Worm (Caenorhabditis elegans) whole organism, late embryonic: Measurements from ENCODE around the gene F32D8.5.

ENCODE experiments used
- C38D4.7 ChIP-seq: fragments of 200-800 bp; sonication (Bioruptor generic); optimal IDR thresholded peaks from 2 replicates; lab custom pipeline; 2018; ENCODE audit warnings: mild to moderate bottlenecking, missing genetic modification characterization, moderate library complexity, missing compliant biosample characterization
- F13H6.1 ChIP-seq: sonication (generic microtip); optimal IDR thresholded peaks from 2 replicates; lab custom pipeline; 2016; ENCODE audit warnings: missing genetic modification characterization, missing compliant biosample characterization
- K02D7.2 ChIP-seq: sonication (generic microtip); optimal IDR thresholded peaks from 2 replicates; lab custom pipeline; 2017; ENCODE audit warnings: mild to moderate bottlenecking, missing genetic modification characterization, missing compliant biosample characterization
- K09A11.1 ChIP-seq: sonication (generic microtip); optimal IDR thresholded peaks from 2 replicates; lab custom pipeline; 2017; ENCODE audit warnings: antibody characterized with exemption, mild to moderate bottlenecking, missing genetic modification characterization, missing compliant biosample characterization; ENCODE audit not compliant: insufficient read depth
- Y22D7AL.16 ChIP-seq: sonication (generic microtip); optimal IDR thresholded peaks from 2 replicates; lab custom pipeline; 2016; ENCODE audit warnings: missing genetic modification characterization, missing compliant biosample characterization
- ama-1 ChIP-seq: fragments of 150-350 bp; optimal IDR thresholded peaks from 2 replicates; lab custom pipeline; 2014
- ceh-14 ChIP-seq: sonication (generic microtip); optimal IDR thresholded peaks from 2 replicates; lab custom pipeline; 2016; ENCODE audit warnings: missing genotype, missing genetic modification characterization, missing compliant biosample characterization
- ceh-19 ChIP-seq: fragments of 200-800 bp; sonication (Bioruptor generic); optimal IDR thresholded peaks from 2 replicates; lab custom pipeline; 2018; ENCODE audit warnings: mild to moderate bottlenecking, missing genetic modification characterization, missing compliant biosample characterization
- ceh-30 ChIP-seq: fragments of 150-350 bp; optimal IDR thresholded peaks from 2 replicates; lab custom pipeline; 2014; ENCODE audit warnings: missing biosample characterization, missing genetic modification characterization
- ceh-31 ChIP-seq: sonication (generic microtip); optimal IDR thresholded peaks from 2 replicates; lab custom pipeline; 2016; ENCODE audit warnings: missing genetic modification characterization, missing compliant biosample characterization
- ceh-45 ChIP-seq: fragments of 200-800 bp; sonication (Bioruptor generic); IDR thresholded peaks from 2 replicates; pipeline ENCODE4 v1.3.6; 2022; ENCODE audit warnings: missing genetic modification reagents, missing genetic modification characterization, missing compliant biosample characterization
- ceh-48 ChIP-seq: sonication (generic microtip); optimal IDR thresholded peaks from 2 replicates; lab custom pipeline; 2016; ENCODE audit warnings: missing genetic modification characterization, inconsistent platforms, missing compliant biosample characterization
- ceh-6 ChIP-seq: fragments of 200-800 bp; sonication (Bioruptor generic); optimal IDR thresholded peaks from 2 replicates; lab custom pipeline; 2018; ENCODE audit warnings: mild to moderate bottlenecking, missing genetic modification characterization, missing compliant biosample characterization
- ceh-9 ChIP-seq: sonication (generic microtip); optimal IDR thresholded peaks from 2 replicates; lab custom pipeline; 2016; ENCODE audit warnings: mild to moderate bottlenecking, missing genetic modification characterization, inconsistent platforms, missing compliant biosample characterization
- elt-2 ChIP-seq: sonication (generic microtip); optimal IDR thresholded peaks from 2 replicates; lab custom pipeline; 2016; ENCODE audit warnings: missing genetic modification reagents, missing genetic modification characterization, missing compliant biosample characterization
- fax-1 ChIP-seq: sonication (generic microtip); optimal IDR thresholded peaks from 2 replicates; lab custom pipeline; 2016; ENCODE audit warnings: missing genotype, missing genetic modification characterization, missing compliant biosample characterization
- fkh-6 ChIP-seq: sonication (generic microtip); optimal IDR thresholded peaks from 2 replicates; lab custom pipeline; 2016; ENCODE audit warnings: missing genetic modification characterization, missing compliant biosample characterization
- gmeb-2 ChIP-seq: sonication (generic microtip); optimal IDR thresholded peaks from 2 replicates; lab custom pipeline; 2016; ENCODE audit warnings: missing genetic modification characterization, inconsistent platforms, missing compliant biosample characterization
- hlh-13 ChIP-seq: fragments of 200-800 bp; sonication (Bioruptor generic); optimal IDR thresholded peaks from 2 replicates; lab custom pipeline; 2018; ENCODE audit warnings: mild to moderate bottlenecking, missing genetic modification characterization, missing compliant biosample characterization
- hlh-30 ChIP-seq: sonication (generic microtip); optimal IDR thresholded peaks from 2 replicates; lab custom pipeline; 2017; ENCODE audit warnings: antibody characterized with exemption, missing genetic modification characterization, missing compliant biosample characterization; ENCODE audit not compliant: insufficient read depth
- hlh-8 ChIP-seq: sonication (generic microtip); optimal IDR thresholded peaks from 2 replicates; lab custom pipeline; 2016; ENCODE audit warnings: missing genotype, missing genetic modification characterization, missing compliant biosample characterization
- lim-6 ChIP-seq: sonication (generic microtip); optimal IDR thresholded peaks from 2 replicates; lab custom pipeline; 2016; ENCODE audit warnings: missing genetic modification characterization, missing compliant biosample characterization
- madf-2 ChIP-seq: sonication (generic microtip); optimal IDR thresholded peaks from 2 replicates; lab custom pipeline; 2017; ENCODE audit warnings: missing genetic modification characterization, missing compliant biosample characterization
- nhr-232 ChIP-seq: sonication (generic microtip); optimal IDR thresholded peaks from 2 replicates; lab custom pipeline; 2016; ENCODE audit warnings: missing genetic modification characterization, missing compliant biosample characterization
- pax-1 ChIP-seq: fragments of 150-350 bp; optimal IDR thresholded peaks from 2 replicates; lab custom pipeline; 2014; ENCODE audit warnings: missing biosample characterization, missing genetic modification characterization
- pha-2 ChIP-seq: sonication (generic microtip); optimal IDR thresholded peaks from 2 replicates; lab custom pipeline; 2017; ENCODE audit warnings: mild to moderate bottlenecking, missing genetic modification characterization, missing compliant biosample characterization
- pha-4 ChIP-seq: fragments of 150-350 bp; optimal IDR thresholded peaks from 2 replicates; lab custom pipeline; 2018; ENCODE audit warnings: missing biosample characterization, missing genetic modification reagents, missing genetic modification characterization
- ref-2 ChIP-seq: sonication (generic microtip); optimal IDR thresholded peaks from 2 replicates; lab custom pipeline; 2016; ENCODE audit warnings: missing genetic modification characterization, missing compliant biosample characterization
- sdc-2 ChIP-seq: sonication (generic microtip); optimal IDR thresholded peaks from 2 replicates; lab custom pipeline; 2016; ENCODE audit warnings: missing genotype, missing genetic modification characterization, missing compliant biosample characterization
- sox-4 ChIP-seq: sonication (generic microtip); optimal IDR thresholded peaks from 2 replicates; lab custom pipeline; 2017; ENCODE audit warnings: mild to moderate bottlenecking, missing genetic modification characterization, inconsistent platforms, missing compliant biosample characterization
- syd-9 ChIP-seq: sonication (generic microtip); optimal IDR thresholded peaks from 2 replicates; lab custom pipeline; 2016; ENCODE audit warnings: mild to moderate bottlenecking, missing genetic modification characterization, moderate library complexity, missing compliant biosample characterization
- ttx-3 ChIP-seq: sonication (generic microtip); optimal IDR thresholded peaks from 2 replicates; lab custom pipeline; 2016; ENCODE audit warnings: missing genetic modification reagents, missing genetic modification characterization, missing compliant biosample characterization
- unc-42 ChIP-seq: sonication (generic microtip); optimal IDR thresholded peaks from 2 replicates; lab custom pipeline; 2016; ENCODE audit warnings: missing genotype, missing genetic modification characterization, missing compliant biosample characterization
- zip-5 ChIP-seq: sonication (generic microtip); optimal IDR thresholded peaks from 2 replicates; lab custom pipeline; 2016; ENCODE audit warnings: missing genetic modification characterization, missing compliant biosample characterization

Gene F32D8.5

DNA sequence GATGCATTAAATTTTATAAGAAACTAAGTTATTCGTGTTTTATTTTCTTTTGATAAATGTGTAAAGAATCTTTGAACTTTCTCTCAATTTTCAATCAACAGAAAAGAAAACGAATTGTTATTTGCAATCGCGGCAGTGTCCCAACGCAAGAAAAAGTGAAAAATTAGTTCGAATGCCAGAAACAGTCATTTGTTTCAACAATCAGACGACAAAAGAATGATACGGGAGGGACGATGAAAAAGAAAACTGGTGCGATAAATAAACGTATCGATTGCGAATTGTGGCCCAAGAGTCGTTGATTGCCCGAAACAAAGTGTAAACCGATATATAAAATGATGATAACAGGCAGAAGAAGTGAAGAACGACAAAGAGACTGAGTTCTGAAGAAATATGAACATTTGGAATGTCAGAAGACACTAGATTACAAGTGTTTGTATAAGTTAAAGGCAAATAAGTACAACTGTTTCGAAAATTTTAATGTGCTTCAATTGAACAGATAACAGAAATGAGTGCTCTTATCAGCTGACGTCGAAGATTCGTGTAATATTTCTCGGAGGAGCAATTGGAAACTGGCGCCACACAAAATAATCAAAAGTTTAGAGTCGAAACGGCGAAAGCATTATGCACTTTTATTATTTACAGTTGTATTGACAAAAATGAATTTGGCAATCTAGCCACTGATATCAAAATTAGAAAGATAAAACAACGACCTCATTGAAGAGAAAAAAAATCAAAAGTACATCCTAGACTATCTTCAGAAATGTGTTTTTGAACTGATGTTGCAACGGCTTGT lies 16.6 kb upstream of the F32D8.5 start:
- TF ChIP-seq ceh-45 (GFP tag; lab: Robert Waterston, UW) (no peak), elt-2 (peak; percentile 76)

DNA sequence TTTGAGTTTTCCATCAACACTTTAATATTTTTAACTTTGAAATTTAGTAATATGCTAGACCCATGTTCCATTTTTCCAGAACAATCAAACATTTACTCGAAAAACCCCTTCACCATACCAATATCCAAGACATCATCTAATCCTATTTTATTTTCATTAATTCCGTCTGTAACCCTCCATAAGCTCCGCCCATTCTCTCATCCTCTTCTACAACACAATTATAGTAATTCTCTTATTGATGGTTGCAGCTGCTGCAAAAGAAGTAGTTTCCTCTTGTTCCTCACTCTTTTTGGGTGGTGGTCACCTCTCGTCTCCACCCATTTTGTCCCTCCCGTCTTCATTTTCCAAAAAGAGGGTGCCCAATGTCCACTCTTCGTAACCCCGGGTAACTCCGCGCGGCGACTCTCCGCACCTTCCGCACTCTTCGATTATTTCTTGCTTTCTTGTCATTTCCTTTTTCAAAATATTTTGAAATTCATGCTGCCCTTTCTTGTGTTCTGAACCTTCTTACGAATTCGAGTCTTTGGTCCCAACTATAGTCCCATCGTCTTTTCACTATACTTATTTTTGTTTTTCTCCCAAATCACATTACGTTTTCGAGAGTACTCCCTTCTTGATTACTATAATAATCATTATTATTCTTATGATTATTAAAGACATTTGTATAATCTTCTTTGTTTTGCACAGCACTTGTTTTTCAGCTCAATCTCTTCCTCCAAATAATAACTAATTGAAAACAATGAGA lies 14.3 kb upstream of the F32D8.5 start, which contains the start of gene F32D8.1:
F32D8.1 (plus strand) TSS at position 695 of the 745 bp plus-strand sequence.
- TF ChIP-seq unc-42 (tag; lab: Kevin White, UChicago): peak; percentile 85
- TF ChIP-seq C38D4.7: no peak
- TF ChIP-seq ceh-19 (GFP tag; lab: Kevin White, UChicago): no peak
- TF ChIP-seq sdc-2 (tag; lab: Kevin White, UChicago): no peak
- peak; percentile 26 for TF ChIP-seq ceh-31 (tag; lab: Kevin White, UChicago)

DNA sequence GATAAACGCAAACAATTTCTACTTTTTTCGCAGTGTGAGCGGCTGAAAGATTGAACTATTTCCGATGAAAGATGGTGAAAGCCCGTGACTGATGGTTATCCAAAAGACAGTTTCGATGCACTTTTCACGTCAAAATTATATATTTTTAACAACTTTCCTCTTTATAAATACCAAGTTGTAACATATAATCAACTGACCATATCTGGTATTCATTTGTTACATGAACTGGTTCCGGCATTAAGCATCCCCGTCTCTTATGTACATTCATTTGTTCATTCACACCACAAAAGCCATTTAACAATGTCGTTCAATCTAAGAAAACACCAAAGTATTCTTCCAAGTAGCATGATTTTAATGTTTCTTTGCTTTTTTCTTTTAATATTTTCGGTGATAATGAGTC lies 11.1 kb upstream of the F32D8.5 start, which contains the start of gene F32D8.2:
F32D8.2 (plus strand) TSS at position 301 of the 400 bp plus-strand sequence.
- TF ChIP-seq nhr-232 (no peak), pax-1 (tag; lab: Kevin White, UChicago) (no peak), K09A11.1 (no peak), sox-4 (tag; lab: Kevin White, UChicago) (no peak), lim-6 (no peak), ttx-3 (tag; lab: Kevin White, UChicago) (no peak), hlh-8 (tag; lab: Kevin White, UChicago) (no peak), hlh-30 (no peak), K02D7.2 (tag; lab: Kevin White, UChicago) (no peak), zip-5 (tag; lab: Kevin White, UChicago) (no peak), elt-2 (no peak), C38D4.7 (no peak), syd-9 (no peak), ceh-9 (no peak), Y22D7AL.16 (tag; lab: Kevin White, UChicago) (no peak)

DNA sequence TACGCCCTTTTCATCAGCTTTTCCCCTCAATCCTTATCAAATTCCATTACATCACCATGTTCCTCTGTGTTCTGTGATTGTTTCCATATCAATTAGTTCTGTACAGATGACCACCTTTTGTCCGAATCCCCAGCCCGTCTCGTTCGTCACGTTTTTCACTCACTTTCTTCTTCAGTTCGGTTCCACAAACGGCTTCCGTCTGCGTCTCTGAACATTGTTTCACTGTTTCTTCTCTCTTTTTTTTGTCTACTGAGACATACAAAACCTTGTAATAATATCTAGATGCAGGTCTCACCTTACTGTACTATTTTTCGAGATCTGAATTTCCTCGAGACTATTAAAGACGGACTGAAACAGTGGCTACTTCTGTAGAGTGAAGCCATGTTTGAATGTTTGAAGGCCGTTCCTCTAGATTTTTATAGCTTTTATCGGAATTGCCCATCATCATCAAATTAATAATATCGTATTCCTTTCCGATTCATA lies 8.2 kb upstream of the F32D8.5 start, which contains the start of gene F32D8.3:
F32D8.3 (plus strand) TSS at position 433 of the 483 bp plus-strand sequence.
- no peak for TF ChIP-seq hlh-13 (GFP tag; lab: Kevin White, UChicago)
- no peak for TF ChIP-seq pax-1 (tag; lab: Kevin White, UChicago)
- TF ChIP-seq ceh-30 (tag; lab: Kevin White, UChicago): no peak
- no peak for TF ChIP-seq hlh-30
- no peak for TF ChIP-seq madf-2 (tag; lab: Kevin White, UChicago)
- no peak for TF ChIP-seq ref-2
- TF ChIP-seq ceh-6 (GFP tag; lab: Kevin White, UChicago): no peak
- TF ChIP-seq pha-2 (tag; lab: Kevin White, UChicago): no peak
- TF ChIP-seq F13H6.1 (tag; lab: Kevin White, UChicago): no peak
- no peak for TF ChIP-seq ceh-48 (tag; lab: Kevin White, UChicago)
- TF ChIP-seq pha-4: no peak
- no peak for TF ChIP-seq sdc-2 (tag; lab: Kevin White, UChicago)
- no peak for TF ChIP-seq fax-1 (tag; lab: Kevin White, UChicago)
- TF ChIP-seq ceh-14 (tag; lab: Kevin White, UChicago): no peak
- no peak for TF ChIP-seq ttx-3 (tag; lab: Kevin White, UChicago)
- TF ChIP-seq ceh-9: no peak

DNA sequence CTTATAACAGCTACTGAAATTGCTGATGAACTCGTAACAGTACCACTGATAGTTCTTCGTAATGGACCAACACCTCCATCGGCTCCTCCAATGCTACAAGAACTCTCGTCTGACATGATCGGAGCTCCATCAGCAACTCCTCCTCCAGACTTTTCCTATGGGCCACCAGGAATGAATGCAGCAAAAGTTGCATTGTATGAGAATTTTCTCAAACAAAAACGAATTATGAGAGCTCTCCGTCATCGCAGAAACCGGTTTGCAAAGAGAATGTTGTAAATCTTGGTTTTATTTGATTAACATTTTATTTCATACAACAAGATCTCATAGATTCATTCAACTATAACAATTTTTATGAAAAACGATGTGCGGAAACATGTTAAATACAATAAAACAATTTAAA lies 7.0 kb upstream of the F32D8.5 start:
- TF ChIP-seq fkh-6 (tag; lab: Kevin White, UChicago) (no peak), nhr-232 (no peak), ceh-30 (tag; lab: Kevin White, UChicago) (no peak), fax-1 (tag; lab: Kevin White, UChicago) (no peak), ama-1 (lab: Kevin White, UChicago) (no peak), hlh-13 (GFP tag; lab: Kevin White, UChicago) (no peak), gmeb-2 (tag; lab: Kevin White, UChicago) (no peak)
